Fruit fly (Drosophila melanogaster): ENCODE data around the gene kuk.

- TF ChIP-seq Sin3A (optimal IDR thresholded peaks at IDR 0.05), result no peak
- no peak for TF ChIP-seq h (optimal IDR thresholded peaks at IDR 0.05)
Measured at dm6 chr3R:17056183-17056904, 23.7 kb upstream of the kuk start.

Measured in Kc167 (cell line).